Worm (Caenorhabditis elegans) whole organism, young adult: ENCODE results near the gene pat-12.

Experiments
- B0019.2 ChIP-seq: fragments of 200-800 bp; sonication (Bioruptor generic); conservative IDR thresholded peaks from 2 replicates; pipeline ENCODE4 v1.3.6; 2022; ENCODE audit warnings: missing genetic modification reagents, missing genetic modification characterization, missing compliant biosample characterization
- B0035.1 ChIP-seq: sonication (generic microtip); optimal IDR thresholded peaks from 2 replicates; lab custom pipeline; 2016; ENCODE audit warnings: missing genetic modification characterization, mild to moderate bottlenecking, missing compliant biosample characterization, missing genotype, missing genetic modification reagents
- B0261.1 ChIP-seq: sonication (generic microtip); optimal IDR thresholded peaks from 2 replicates; lab custom pipeline; 2016; ENCODE audit warnings: mild to moderate bottlenecking, missing genetic modification characterization, moderate library complexity, missing compliant biosample characterization
- C06A6.2 ChIP-seq: fragments of 200-800 bp; sonication (Bioruptor generic); conservative IDR thresholded peaks from 2 replicates; pipeline ENCODE4 v1.3.6; 2022; ENCODE audit warnings: missing genetic modification characterization, missing compliant biosample characterization
- C17E4.6 ChIP-seq: fragments of 200-800 bp; sonication (Bioruptor generic); IDR thresholded peaks from 2 replicates; pipeline ENCODE4 v1.3.6; 2022; ENCODE audit warnings: missing genetic modification reagents, missing genetic modification characterization, missing compliant biosample characterization
- F22D6.2 ChIP-seq: sonication (generic microtip); optimal IDR thresholded peaks from 2 replicates; lab custom pipeline; 2016; ENCODE audit warnings: mild to moderate bottlenecking, missing genetic modification characterization, missing compliant biosample characterization
- F33H1.4 ChIP-seq: fragments of 200-800 bp; sonication (Bioruptor generic); IDR thresholded peaks from 2 replicates; pipeline ENCODE4 v1.3.6; 2022; ENCODE audit warnings: missing genetic modification reagents, missing genetic modification characterization, missing compliant biosample characterization
- F39B2.1 ChIP-seq: fragments of 200-800 bp; sonication (Bioruptor generic); IDR thresholded peaks from 2 replicates; pipeline ENCODE4 v1.3.6; 2022; ENCODE audit warnings: missing genetic modification reagents, missing genetic modification characterization, missing compliant biosample characterization
- F49E8.2 ChIP-seq: sonication (generic microtip); optimal IDR thresholded peaks from 3 replicates; lab custom pipeline; 2017; ENCODE audit warnings: missing genetic modification characterization, mild to moderate bottlenecking, missing compliant biosample characterization, antibody characterized with exemption, moderate library complexity; ENCODE audit not compliant: insufficient read depth
- F52B5.7 ChIP-seq: sonication (generic microtip); optimal IDR thresholded peaks from 2 replicates; lab custom pipeline; 2016; ENCODE audit warnings: mild to moderate bottlenecking, missing genetic modification characterization, missing compliant biosample characterization
- F55B11.4 ChIP-seq: sonication (generic microtip); optimal IDR thresholded peaks from 2 replicates; lab custom pipeline; 2016; ENCODE audit warnings: missing compliant biosample characterization, missing genetic modification characterization, borderline replicate concordance; ENCODE audit not compliant: insufficient read depth
- F57C9.4 ChIP-seq: sonication (generic microtip); optimal IDR thresholded peaks from 2 replicates; lab custom pipeline; 2017; ENCODE audit warnings: mild to moderate bottlenecking, missing genetic modification characterization, missing compliant biosample characterization
- Y53G8AR.9 ChIP-seq: fragments of 200-800 bp; sonication (Bioruptor generic); conservative IDR thresholded peaks from 2 replicates; pipeline ENCODE4 v1.3.6; 2022; ENCODE audit warnings: missing genetic modification reagents, missing genetic modification characterization, missing compliant biosample characterization
- Y56A3A.18 ChIP-seq: fragments of 200-800 bp; sonication (Bioruptor generic); IDR thresholded peaks from 2 replicates; pipeline ENCODE4 v1.3.6; 2022; ENCODE audit warnings: missing genetic modification reagents, missing genetic modification characterization, missing compliant biosample characterization
- ZK185.1 ChIP-seq: sonication (generic microtip); optimal IDR thresholded peaks from 2 replicates; lab custom pipeline; 2016; ENCODE audit warnings: mild to moderate bottlenecking, missing genetic modification characterization, missing compliant biosample characterization; ENCODE audit not compliant: poor library complexity, severe bottlenecking
- athp-1 ChIP-seq: sonication (generic microtip); optimal IDR thresholded peaks from 2 replicates; lab custom pipeline; 2017; ENCODE audit warnings: mild to moderate bottlenecking, missing genetic modification characterization, missing compliant biosample characterization
- attf-3 ChIP-seq: fragments of 200-800 bp; sonication (Bioruptor generic); conservative IDR thresholded peaks from 2 replicates; pipeline ENCODE4 v1.3.6; 2022; ENCODE audit warnings: missing genetic modification reagents, missing genetic modification characterization, missing compliant biosample characterization
- bed-1 ChIP-seq: fragments of 200-800 bp; sonication (Bioruptor generic); IDR thresholded peaks from 2 replicates; pipeline ENCODE4 v1.3.6; 2022; ENCODE audit warnings: missing genetic modification reagents, missing genetic modification characterization, missing compliant biosample characterization
- chd-7 ChIP-seq: sonication (generic microtip); optimal IDR thresholded peaks from 2 replicates; lab custom pipeline; 2016; ENCODE audit warnings: mild to moderate bottlenecking, missing genetic modification characterization, moderate library complexity, missing compliant biosample characterization
- die-1 ChIP-seq: sonication (generic microtip); optimal IDR thresholded peaks from 2 replicates; lab custom pipeline; 2016; ENCODE audit warnings: missing genotype, mild to moderate bottlenecking, missing genetic modification characterization, missing compliant biosample characterization
- egl-18 ChIP-seq: fragments of 200-800 bp; sonication (Bioruptor generic); IDR thresholded peaks from 2 replicates; pipeline ENCODE4 v1.3.6; 2022; ENCODE audit warnings: missing genetic modification reagents, missing genetic modification characterization, missing compliant biosample characterization
- ekl-4 ChIP-seq: fragments of 200-800 bp; sonication (Bioruptor generic); IDR thresholded peaks from 2 replicates; pipeline ENCODE4 v1.3.6; 2022; ENCODE audit warnings: missing genetic modification reagents, missing genetic modification characterization, missing compliant biosample characterization
- him-1 ChIP-seq: sonication (generic microtip); optimal IDR thresholded peaks from 2 replicates; lab custom pipeline; 2016; ENCODE audit warnings: missing genotype, missing genetic modification reagents, missing genetic modification characterization, missing compliant biosample characterization
- hlh-26 ChIP-seq: fragments of 200-800 bp; sonication (Bioruptor generic); conservative IDR thresholded peaks from 2 replicates; pipeline ENCODE4 v1.3.6; 2022; ENCODE audit warnings: missing genetic modification reagents, missing genetic modification characterization, missing compliant biosample characterization
- hmg-1.2 ChIP-seq: fragments of 200-800 bp; sonication (Bioruptor generic); IDR thresholded peaks from 2 replicates; pipeline ENCODE4 v1.3.6; 2022; ENCODE audit warnings: missing genetic modification reagents, missing genetic modification characterization, missing compliant biosample characterization
- hrde-1 ChIP-seq: sonication (generic microtip); optimal IDR thresholded peaks from 2 replicates; lab custom pipeline; 2016; ENCODE audit warnings: missing genetic modification characterization, mild to moderate bottlenecking, missing compliant biosample characterization, moderate library complexity, missing genotype, missing genetic modification reagents, borderline replicate concordance
- lin-26 ChIP-seq: fragments of 200-800 bp; sonication (Bioruptor generic); IDR thresholded peaks from 2 replicates; pipeline ENCODE4 v1.3.6; 2022; ENCODE audit warnings: missing genetic modification reagents, missing genetic modification characterization, missing compliant biosample characterization
- lin-40 ChIP-seq: sonication (generic microtip); optimal IDR thresholded peaks from 2 replicates; lab custom pipeline; 2016; ENCODE audit warnings: missing genetic modification characterization, mild to moderate bottlenecking, missing compliant biosample characterization, missing genotype, missing genetic modification reagents
- lsl-1 ChIP-seq: fragments of 200-800 bp; sonication (Bioruptor generic); optimal IDR thresholded peaks from 2 replicates; lab custom pipeline; 2018; ENCODE audit warnings: mild to moderate bottlenecking, missing genetic modification characterization, moderate library complexity, missing compliant biosample characterization
- madf-10 ChIP-seq: sonication (generic microtip); optimal IDR thresholded peaks from 2 replicates; lab custom pipeline; 2016; ENCODE audit warnings: mild to moderate bottlenecking, missing genetic modification characterization, missing compliant biosample characterization
- mcd-1 ChIP-seq: fragments of 200-800 bp; sonication (Bioruptor generic); IDR thresholded peaks from 2 replicates; pipeline ENCODE4 v1.3.6; 2022; ENCODE audit warnings: missing genetic modification reagents, missing genetic modification characterization, missing compliant biosample characterization
- nfyb-1 ChIP-seq: fragments of 200-800 bp; sonication (Bioruptor generic); IDR thresholded peaks from 2 replicates; pipeline ENCODE4 v1.3.6; 2022; ENCODE audit warnings: missing genetic modification reagents, missing genetic modification characterization, missing compliant biosample characterization
- nhr-80 ChIP-seq: sonication (generic microtip); optimal IDR thresholded peaks from 2 replicates; lab custom pipeline; 2016; ENCODE audit warnings: missing genetic modification characterization, missing compliant biosample characterization
- pbrm-1 ChIP-seq: fragments of 200-800 bp; sonication (Bioruptor generic); IDR thresholded peaks from 2 replicates; pipeline ENCODE4 v1.3.6; 2022; ENCODE audit warnings: missing genetic modification reagents, missing genetic modification characterization, missing compliant biosample characterization
- pha-4 ChIP-seq: fragments of 150-350 bp; sonication (generic microtip); optimal IDR thresholded peaks from 2 replicates; lab custom pipeline; 2014; ENCODE audit warnings: missing biosample characterization, missing genetic modification reagents, missing genetic modification characterization
- snpc-1.3 ChIP-seq: sonication (generic microtip); optimal IDR thresholded peaks from 2 replicates; lab custom pipeline; 2017; ENCODE audit warnings: missing genetic modification characterization, mild to moderate bottlenecking, missing compliant biosample characterization, antibody characterized with exemption, moderate library complexity, missing genotype, missing genetic modification reagents; ENCODE audit not compliant: insufficient read depth
- snpc-4 ChIP-seq, 5 experiments: fragments of 150-350 bp in 1 of 5; sonication (generic microtip) in 4 of 5; optimal IDR thresholded peaks; 2 replicates each; lab custom pipeline; 2014 to 2018; ENCODE audit warnings: missing genetic modification characterization in 5 of 5, missing biosample characterization in 3 of 5, antibody characterized with exemption in 2 of 5, mild to moderate bottlenecking in 2 of 5, missing compliant biosample characterization in 2 of 5, missing genotype in 2 of 5, moderate library complexity in 2 of 5, missing genetic modification reagents in 1 of 5
- xnd-1 ChIP-seq: sonication (generic microtip); optimal IDR thresholded peaks from 2 replicates; lab custom pipeline; 2016; ENCODE audit warnings: missing genotype, missing genetic modification reagents, missing genetic modification characterization, missing compliant biosample characterization
- zim-3 ChIP-seq: sonication (generic microtip); optimal IDR thresholded peaks from 2 replicates; lab custom pipeline; 2017; ENCODE audit warnings: mild to moderate bottlenecking, missing genetic modification characterization, moderate library complexity, missing compliant biosample characterization
- ztf-25 ChIP-seq: fragments of 200-800 bp; sonication (Bioruptor generic); IDR thresholded peaks from 2 replicates; pipeline ENCODE4 v1.3.6; 2022; ENCODE audit warnings: missing genetic modification reagents, missing genetic modification characterization, missing compliant biosample characterization
- ztf-3 ChIP-seq: fragments of 200-800 bp; sonication (Bioruptor generic); optimal IDR thresholded peaks from 2 replicates; lab custom pipeline; 2018; ENCODE audit warnings: mild to moderate bottlenecking, missing genetic modification characterization, missing compliant biosample characterization

The pat-12 gene

ce11 chrIII:793595-793994 is 41.4 kb upstream of the pat-12 start, which contains the start of gene snt-2 (continued):
- peak; percentile 73 for TF ChIP-seq pbrm-1 (GFP tag; lab: Robert Waterston, UW)
- TF ChIP-seq mcd-1 (GFP tag; lab: Robert Waterston, UW) = peak; percentile 80
- peak; percentile 96 for TF ChIP-seq F33H1.4 (GFP tag; lab: Robert Waterston, UW)
- TF ChIP-seq hmg-1.2 (GFP tag; lab: Robert Waterston, UW) = peak; percentile 35

ce11 chrIII:790591-790990 is 38.4 kb upstream of the pat-12 start:
- TF ChIP-seq C17E4.6 (GFP tag; lab: Robert Waterston, UW) (no peak), lin-26 (no peak), C06A6.2 (GFP tag; lab: Robert Waterston, UW) (no peak), snpc-1.3 (tag; lab: Kevin White, UChicago) (no peak), ztf-25 (GFP tag; lab: Robert Waterston, UW) (no peak), nfyb-1 (GFP tag; lab: Robert Waterston, UW) (no peak), lin-40 (tag; lab: Kevin White, UChicago) (no peak)

ce11 chrIII:789604-790003 is 37.4 kb upstream of the pat-12 start:
- no peak for TF ChIP-seq F52B5.7 (tag; lab: Kevin White, UChicago)
- no peak for TF ChIP-seq egl-18 (GFP tag; lab: Robert Waterston, UW)
- no peak for TF ChIP-seq hlh-26 (GFP tag; lab: Robert Waterston, UW)
- TF ChIP-seq hrde-1 (tag; lab: Kevin White, UChicago) = no peak
- no peak for TF ChIP-seq lsl-1 (GFP tag; lab: Kevin White, UChicago)
- TF ChIP-seq F39B2.1 = 0 out of 2 replicates have a peak, but pooled peaks have one; percentile 38

ce11 chrIII:783254-783753 is 31.1 kb upstream of the pat-12 start, which contains the start of the genes dagl-2 and ppm-1.G:
dagl-2 (minus strand) TSS chrIII:783305.
ppm-1.G (plus strand) TSS chrIII:783703.
- no peak for TF ChIP-seq C06A6.2 (GFP tag; lab: Robert Waterston, UW)
- no peak for TF ChIP-seq Y53G8AR.9 (GFP tag; lab: Robert Waterston, UW)
- TF ChIP-seq B0019.2 (GFP tag; lab: Robert Waterston, UW) = no peak
- no peak for TF ChIP-seq ztf-3 (GFP tag; lab: Kevin White, UChicago)
- no peak for TF ChIP-seq chd-7 (tag; lab: Kevin White, UChicago)
- TF ChIP-seq madf-10 (tag; lab: Kevin White, UChicago) = peak; percentile 22
- peak; percentile 38 for TF ChIP-seq ZK185.1 (tag; lab: Kevin White, UChicago)
- no peak for TF ChIP-seq snpc-4 (GFP tag; optimal IDR thresholded peaks at IDR 0.05; lab: Kevin White, UChicago)
- TF ChIP-seq snpc-4 (tag; optimal IDR thresholded peaks at IDR 0.05; lab: Kevin White, UChicago) = peak in 1 of 4 experiments; percentile 23
- TF ChIP-seq F55B11.4 (tag; lab: Kevin White, UChicago) = no peak
- no peak for TF ChIP-seq xnd-1
- TF ChIP-seq F22D6.2 (tag; lab: Kevin White, UChicago) = no peak
- TF ChIP-seq snpc-1.3 (tag; lab: Kevin White, UChicago) = peak; percentile 6
- no peak for TF ChIP-seq egl-18 (GFP tag; lab: Robert Waterston, UW)
- no peak for TF ChIP-seq F49E8.2 (tag; lab: Kevin White, UChicago)
- no peak for TF ChIP-seq pha-4 (tag; lab: Kevin White, UChicago)
- no peak for TF ChIP-seq ekl-4 (GFP tag; lab: Robert Waterston, UW)
- TF ChIP-seq athp-1 (tag; lab: Kevin White, UChicago) = no peak
- no peak for TF ChIP-seq Y56A3A.18
- no peak for TF ChIP-seq zim-3 (tag; lab: Kevin White, UChicago)
- TF ChIP-seq ztf-25 (GFP tag; lab: Robert Waterston, UW) = no peak
- TF ChIP-seq F57C9.4 (tag; lab: Kevin White, UChicago) = no peak
- TF ChIP-seq attf-3 (GFP tag; lab: Robert Waterston, UW) = 0 out of 2 replicates have a peak, but pooled peaks have one; percentile 52
- no peak for TF ChIP-seq hlh-26 (GFP tag; lab: Robert Waterston, UW)
- TF ChIP-seq B0035.1 = no peak
- no peak for TF ChIP-seq die-1 (tag; lab: Kevin White, UChicago)
- TF ChIP-seq B0261.1 (tag; lab: Kevin White, UChicago) = no peak
- TF ChIP-seq nhr-80 = peak; percentile 28
- TF ChIP-seq bed-1 (GFP tag; lab: Robert Waterston, UW) = no peak
- no peak for TF ChIP-seq him-1
